Fruit fly (Drosophila melanogaster): Measurements from ENCODE around the gene CG44385.

DNA sequence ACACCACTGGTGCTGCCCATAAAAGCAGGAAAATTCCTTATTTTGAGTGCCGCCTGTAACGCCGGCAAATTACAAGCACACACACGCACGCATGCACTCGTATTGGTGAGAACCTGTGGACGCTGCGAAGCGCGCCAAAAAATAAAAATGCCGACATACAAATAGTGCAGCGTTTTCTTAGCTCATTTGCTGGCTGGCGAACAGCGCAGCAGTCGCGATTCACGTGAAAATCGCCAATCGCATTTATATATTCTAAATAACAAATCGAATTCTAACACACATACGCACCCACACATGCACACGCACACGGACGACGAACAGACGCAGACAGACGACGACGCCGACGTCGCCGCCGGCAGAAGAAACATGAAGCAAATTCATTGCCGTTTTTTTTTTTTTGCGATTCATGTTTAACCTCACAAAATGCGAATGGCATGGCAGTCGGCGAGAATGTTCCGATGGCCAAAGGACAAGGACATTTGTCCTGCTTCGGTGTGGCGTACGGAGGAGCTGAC lies 15.4 kb upstream of the CG44385 start:
- TF ChIP-seq CG9139 (GFP tag; optimal IDR thresholded peaks at IDR 0.05) (no peak), ss (GFP tag; optimal IDR thresholded peaks at IDR 0.05) (no peak), Eip93F (GFP tag; optimal IDR thresholded peaks at IDR 0.05) (no peak), achi (GFP tag; optimal IDR thresholded peaks at IDR 0.05) (no peak), Ets96B (tag; optimal IDR thresholded peaks at IDR 0.05) (no peak), fd59A (GFP tag; optimal IDR thresholded peaks at IDR 0.05) (no peak)
